Worm (Caenorhabditis elegans) whole organism, late embryonic: ENCODE measurements around the gene Y11D7A.3.
"Not testable (repeated sequence)": the region's sequence is repeated elsewhere in the genome, so short reads cannot be mapped to it uniquely, and the experiment has no call there.

Source experiments
- C38D4.7 ChIP-seq: fragments of 200-800 bp; sonication (Bioruptor generic); optimal IDR thresholded peaks from 2 replicates; lab custom pipeline; 2018; ENCODE audit warnings: mild to moderate bottlenecking, missing genetic modification characterization, moderate library complexity, missing compliant biosample characterization
- F13H6.1 ChIP-seq: sonication (generic microtip); optimal IDR thresholded peaks from 2 replicates; lab custom pipeline; 2016; ENCODE audit warnings: missing genetic modification characterization, missing compliant biosample characterization
- K02D7.2 ChIP-seq: sonication (generic microtip); optimal IDR thresholded peaks from 2 replicates; lab custom pipeline; 2017; ENCODE audit warnings: mild to moderate bottlenecking, missing genetic modification characterization, missing compliant biosample characterization
- T23F11.4 ChIP-seq: fragments of 200-800 bp; sonication (Bioruptor generic); optimal IDR thresholded peaks from 2 replicates; lab custom pipeline; 2018; ENCODE audit warnings: mild to moderate bottlenecking, missing genetic modification characterization, missing compliant biosample characterization
- ama-1 ChIP-seq: fragments of 150-350 bp; optimal IDR thresholded peaks from 2 replicates; lab custom pipeline; 2014
- ceh-14 ChIP-seq: sonication (generic microtip); optimal IDR thresholded peaks from 2 replicates; lab custom pipeline; 2016; ENCODE audit warnings: missing genotype, missing genetic modification characterization, missing compliant biosample characterization
- ceh-24 ChIP-seq: sonication (generic microtip); optimal IDR thresholded peaks from 2 replicates; lab custom pipeline; 2016; ENCODE audit warnings: mild to moderate bottlenecking, missing genetic modification characterization, missing compliant biosample characterization
- ceh-45 ChIP-seq: fragments of 200-800 bp; sonication (Bioruptor generic); IDR thresholded peaks from 2 replicates; pipeline ENCODE4 v1.3.6; 2022; ENCODE audit warnings: missing genetic modification reagents, missing genetic modification characterization, missing compliant biosample characterization
- ceh-6 ChIP-seq: fragments of 200-800 bp; sonication (Bioruptor generic); optimal IDR thresholded peaks from 2 replicates; lab custom pipeline; 2018; ENCODE audit warnings: mild to moderate bottlenecking, missing genetic modification characterization, missing compliant biosample characterization
- ceh-9 ChIP-seq: sonication (generic microtip); optimal IDR thresholded peaks from 2 replicates; lab custom pipeline; 2016; ENCODE audit warnings: mild to moderate bottlenecking, missing genetic modification characterization, inconsistent platforms, missing compliant biosample characterization
- dmd-4 ChIP-seq: sonication (generic microtip); optimal IDR thresholded peaks from 2 replicates; lab custom pipeline; 2016; ENCODE audit warnings: borderline replicate concordance, missing genetic modification characterization, missing compliant biosample characterization
- elt-4 ChIP-seq: sonication (generic microtip); optimal IDR thresholded peaks from 2 replicates; lab custom pipeline; 2016; ENCODE audit warnings: missing genetic modification characterization, missing compliant biosample characterization
- eyg-1 ChIP-seq: sonication (generic microtip); optimal IDR thresholded peaks from 2 replicates; lab custom pipeline; 2016; ENCODE audit warnings: missing genotype, missing genetic modification characterization, missing compliant biosample characterization
- fkh-10 ChIP-seq: fragments of 150-350 bp; optimal IDR thresholded peaks from 2 replicates; lab custom pipeline; 2014; ENCODE audit warnings: missing biosample characterization, missing genetic modification reagents, missing genetic modification characterization
- fkh-6 ChIP-seq: sonication (generic microtip); optimal IDR thresholded peaks from 2 replicates; lab custom pipeline; 2016; ENCODE audit warnings: missing genetic modification characterization, missing compliant biosample characterization
- hlh-15 ChIP-seq: sonication (generic microtip); optimal IDR thresholded peaks from 2 replicates; lab custom pipeline; 2016; ENCODE audit warnings: missing genetic modification characterization, missing compliant biosample characterization
- hlh-30 ChIP-seq: sonication (generic microtip); optimal IDR thresholded peaks from 2 replicates; lab custom pipeline; 2017; ENCODE audit warnings: antibody characterized with exemption, missing genetic modification characterization, missing compliant biosample characterization; ENCODE audit not compliant: insufficient read depth
- lim-6 ChIP-seq: sonication (generic microtip); optimal IDR thresholded peaks from 2 replicates; lab custom pipeline; 2016; ENCODE audit warnings: missing genetic modification characterization, missing compliant biosample characterization
- madf-2 ChIP-seq: sonication (generic microtip); optimal IDR thresholded peaks from 2 replicates; lab custom pipeline; 2017; ENCODE audit warnings: missing genetic modification characterization, missing compliant biosample characterization
- nhr-11 ChIP-seq: fragments of 150-350 bp; optimal IDR thresholded peaks from 2 replicates; lab custom pipeline; 2014; ENCODE audit warnings: missing biosample characterization, missing genetic modification characterization
- nhr-232 ChIP-seq: sonication (generic microtip); optimal IDR thresholded peaks from 2 replicates; lab custom pipeline; 2016; ENCODE audit warnings: missing genetic modification characterization, missing compliant biosample characterization
- pag-3 ChIP-seq: sonication (generic microtip); optimal IDR thresholded peaks from 2 replicates; lab custom pipeline; 2016; ENCODE audit warnings: missing compliant biosample characterization, missing genetic modification characterization, borderline replicate concordance
- pax-1 ChIP-seq: fragments of 150-350 bp; optimal IDR thresholded peaks from 2 replicates; lab custom pipeline; 2014; ENCODE audit warnings: missing biosample characterization, missing genetic modification characterization
- pha-2 ChIP-seq: sonication (generic microtip); optimal IDR thresholded peaks from 2 replicates; lab custom pipeline; 2017; ENCODE audit warnings: mild to moderate bottlenecking, missing genetic modification characterization, missing compliant biosample characterization
- pha-4 ChIP-seq: fragments of 150-350 bp; optimal IDR thresholded peaks from 2 replicates; lab custom pipeline; 2018; ENCODE audit warnings: missing biosample characterization, missing genetic modification reagents, missing genetic modification characterization
- pqm-1 ChIP-seq: sonication (generic microtip); optimal IDR thresholded peaks from 2 replicates; lab custom pipeline; 2016; ENCODE audit warnings: missing genetic modification characterization, missing compliant biosample characterization
- pros-1 ChIP-seq: fragments of 150-350 bp; optimal IDR thresholded peaks from 2 replicates; lab custom pipeline; 2014; ENCODE audit warnings: missing biosample characterization, missing genetic modification reagents, missing genetic modification characterization
- rnt-1 ChIP-seq: sonication (generic microtip); optimal IDR thresholded peaks from 2 replicates; lab custom pipeline; 2016; ENCODE audit warnings: missing genetic modification characterization, missing compliant biosample characterization
- sdc-2 ChIP-seq: sonication (generic microtip); optimal IDR thresholded peaks from 2 replicates; lab custom pipeline; 2016; ENCODE audit warnings: missing genotype, missing genetic modification characterization, missing compliant biosample characterization
- sox-2 ChIP-seq: fragments of 200-800 bp; sonication (Bioruptor generic); IDR thresholded peaks from 2 replicates; pipeline ENCODE4 v1.3.6; 2022; ENCODE audit warnings: missing genetic modification reagents, missing genetic modification characterization, missing compliant biosample characterization
- sox-4 ChIP-seq: sonication (generic microtip); optimal IDR thresholded peaks from 2 replicates; lab custom pipeline; 2017; ENCODE audit warnings: mild to moderate bottlenecking, missing genetic modification characterization, inconsistent platforms, missing compliant biosample characterization
- syd-9 ChIP-seq: sonication (generic microtip); optimal IDR thresholded peaks from 2 replicates; lab custom pipeline; 2016; ENCODE audit warnings: mild to moderate bottlenecking, missing genetic modification characterization, moderate library complexity, missing compliant biosample characterization
- tbx-2 ChIP-seq: sonication (generic microtip); optimal IDR thresholded peaks from 2 replicates; lab custom pipeline; 2016; ENCODE audit warnings: missing genetic modification characterization, missing compliant biosample characterization
- tbx-7 ChIP-seq: sonication (generic microtip); optimal IDR thresholded peaks from 2 replicates; lab custom pipeline; 2016; ENCODE audit warnings: missing genotype, missing genetic modification characterization, missing compliant biosample characterization
- ttx-3 ChIP-seq: sonication (generic microtip); optimal IDR thresholded peaks from 2 replicates; lab custom pipeline; 2016; ENCODE audit warnings: missing genetic modification reagents, missing genetic modification characterization, missing compliant biosample characterization
- unc-42 ChIP-seq: sonication (generic microtip); optimal IDR thresholded peaks from 2 replicates; lab custom pipeline; 2016; ENCODE audit warnings: missing genotype, missing genetic modification characterization, missing compliant biosample characterization
- unc-55 ChIP-seq: sonication (generic microtip); optimal IDR thresholded peaks from 2 replicates; lab custom pipeline; 2017; ENCODE audit warnings: missing biosample characterization, missing genetic modification reagents, missing genetic modification characterization
- zip-5 ChIP-seq: sonication (generic microtip); optimal IDR thresholded peaks from 2 replicates; lab custom pipeline; 2016; ENCODE audit warnings: missing genetic modification characterization, missing compliant biosample characterization
- ztf-16 ChIP-seq: sonication (generic microtip); optimal IDR thresholded peaks from 2 replicates; lab custom pipeline; 2017; ENCODE audit warnings: missing genetic modification characterization, missing compliant biosample characterization

Y11D7A.3 gene

ce11 chrIV:9268916-9269315 is 36.0 kb downstream of the Y11D7A.3 start (continued):
- TF ChIP-seq hlh-30 (tag; lab: Kevin White, UChicago), result no peak
- no peak for TF ChIP-seq ztf-16
- TF ChIP-seq pqm-1 (tag; lab: Kevin White, UChicago), result no peak
- no peak for TF ChIP-seq dmd-4 (tag; lab: Kevin White, UChicago)
- peak; percentile 68 for TF ChIP-seq tbx-2 (tag; lab: Kevin White, UChicago)
- no peak for TF ChIP-seq C38D4.7
- TF ChIP-seq sdc-2, result peak; percentile 65
- no peak for TF ChIP-seq lim-6 (tag; lab: Kevin White, UChicago)
- TF ChIP-seq zip-5 (tag; lab: Kevin White, UChicago), result no peak
- TF ChIP-seq syd-9, result peak; percentile 4
- no peak for TF ChIP-seq hlh-15 (tag; lab: Kevin White, UChicago)
- TF ChIP-seq ama-1 (lab: Kevin White, UChicago), result no peak
- TF ChIP-seq ttx-3 (tag; lab: Kevin White, UChicago), result no peak
- no peak for TF ChIP-seq ceh-6 (GFP tag; lab: Kevin White, UChicago)
- TF ChIP-seq elt-4 (tag; lab: Kevin White, UChicago), result no peak
- TF ChIP-seq tbx-7 (tag; lab: Kevin White, UChicago), result no peak
- TF ChIP-seq sox-4, result no peak
- TF ChIP-seq unc-42 (tag; lab: Kevin White, UChicago), result no peak
- TF ChIP-seq unc-55 (GFP tag; lab: Kevin White, UChicago), result no peak
- peak; percentile 59 for TF ChIP-seq eyg-1 (tag; lab: Kevin White, UChicago)
- no peak for TF ChIP-seq K02D7.2 (tag; lab: Kevin White, UChicago)
- TF ChIP-seq fkh-6 (tag; lab: Kevin White, UChicago), result no peak
- no peak for TF ChIP-seq pha-4 (tag; lab: Kevin White, UChicago)
- no peak for TF ChIP-seq ceh-24 (tag; lab: Kevin White, UChicago)
- TF ChIP-seq pax-1, result no peak
- no peak for TF ChIP-seq F13H6.1 (tag; lab: Kevin White, UChicago)
- TF ChIP-seq rnt-1 (tag; lab: Kevin White, UChicago), result peak; percentile 1
- TF ChIP-seq ceh-9 (tag; lab: Kevin White, UChicago), result peak; percentile 20
- TF ChIP-seq, all 69 proteins: peak for 15

ce11 chrIV:9269796-9270195 is 36.9 kb downstream of the Y11D7A.3 start, which contains the start of gene flh-3:
Gene flh-3 (plus strand): TSS chrIV:9270096.
- TF ChIP-seq fkh-10 (GFP tag; lab: Kevin White, UChicago) (no peak), pag-3 (tag; lab: Kevin White, UChicago) (no peak)

DNA sequence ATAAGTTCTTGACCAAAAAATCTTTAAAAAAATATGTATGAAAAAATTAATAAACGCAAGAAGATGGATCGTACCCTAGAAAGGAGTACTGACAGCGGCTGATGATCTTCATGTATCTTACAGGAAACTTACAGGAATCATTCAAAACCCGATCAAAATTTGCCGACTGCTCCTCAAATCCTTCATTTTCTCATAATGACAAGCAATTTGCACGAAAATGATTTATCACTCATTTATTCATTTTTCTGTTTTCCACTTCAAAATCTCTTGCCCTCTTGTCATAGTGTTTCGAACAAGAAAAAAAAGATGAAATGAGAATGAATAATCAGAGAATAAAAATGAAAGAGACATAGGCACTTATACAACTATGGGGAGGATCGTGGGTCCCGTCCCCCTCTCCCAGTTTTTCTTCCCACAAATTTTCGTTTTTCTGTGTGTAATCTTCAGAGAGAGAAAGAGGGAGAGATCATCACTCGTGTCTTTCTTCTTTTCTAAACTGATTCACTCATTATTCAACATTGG is 41.2 kb downstream of the Y11D7A.3 start, which contains the start of gene nmy-3:
TSS of gene nmy-3 (plus strand) at position 472 of the 522 bp plus-strand sequence.
- TF ChIP-seq sox-2 (GFP tag; lab: Robert Waterston, UW), result no peak
- TF ChIP-seq nhr-232 (tag; lab: Kevin White, UChicago), result no peak
- no peak for TF ChIP-seq ceh-9 (tag; lab: Kevin White, UChicago)
- TF ChIP-seq hlh-15 (tag; lab: Kevin White, UChicago), result no peak
- no peak for TF ChIP-seq elt-4 (tag; lab: Kevin White, UChicago)
- no peak for TF ChIP-seq hlh-30 (tag; lab: Kevin White, UChicago)
- no peak for TF ChIP-seq tbx-7 (tag; lab: Kevin White, UChicago)
- no peak for TF ChIP-seq eyg-1 (tag; lab: Kevin White, UChicago)

ce11 chrIV:9286305-9286704 is 53.4 kb downstream of the Y11D7A.3 start, which contains the start of gene nhr-267:
Gene nhr-267 (minus strand): TSS chrIV:9286405.
- not testable (repeated sequence) for TF ChIP-seq ceh-9 (tag; lab: Kevin White, UChicago); pros-1; madf-2 (tag; lab: Kevin White, UChicago)

DNA sequence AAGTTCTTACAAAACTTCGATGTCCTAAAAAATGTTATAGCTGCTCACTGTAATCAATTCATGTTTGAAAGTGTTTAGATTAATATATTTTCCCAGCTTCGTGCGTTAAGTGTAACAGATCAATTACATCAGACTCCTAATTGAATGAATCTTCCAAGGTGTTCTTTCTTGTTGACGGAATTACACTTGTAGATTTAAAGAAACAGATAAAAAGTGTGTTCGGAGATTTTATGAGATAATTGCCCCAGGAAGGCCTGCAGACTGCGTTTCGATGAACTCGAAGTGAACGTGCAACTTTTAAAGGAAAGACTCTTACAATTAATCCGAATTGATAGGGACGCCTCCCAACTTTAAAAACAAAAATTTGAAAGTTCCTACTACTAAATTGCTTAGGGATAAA is 56.7 kb downstream of the Y11D7A.3 start:
- TF ChIP-seq pros-1 (no peak), pqm-1 (tag; lab: Kevin White, UChicago) (no peak), pax-1 (no peak), pha-2 (tag; lab: Kevin White, UChicago) (no peak), nhr-11 (tag; lab: Kevin White, UChicago) (no peak), eyg-1 (tag; lab: Kevin White, UChicago) (no peak), ceh-14 (tag; lab: Kevin White, UChicago) (no peak), fkh-6 (tag; lab: Kevin White, UChicago) (no peak), ceh-45 (GFP tag; lab: Robert Waterston, UW) (no peak), pag-3 (tag; lab: Kevin White, UChicago) (no peak), lim-6 (tag; lab: Kevin White, UChicago) (no peak), T23F11.4 (GFP tag; lab: Kevin White, UChicago) (no peak), elt-4 (tag; lab: Kevin White, UChicago) (no peak)
